Worm (Caenorhabditis elegans) whole organism, mixed stage, embryonic: ENCODE measurements around the gene F21C10.9.

Experiments used
- bed-3 ChIP-seq: fragments of 200-800 bp; sonication (Bioruptor generic); optimal IDR thresholded peaks from 3 replicates; lab custom pipeline; 2018; ENCODE audit warnings: mild to moderate bottlenecking, missing genetic modification characterization, moderate library complexity, missing compliant biosample characterization
- ces-1 ChIP-seq: fragments of 150-350 bp; optimal IDR thresholded peaks from 2 replicates; lab custom pipeline; 2014; ENCODE audit warnings: missing biosample characterization, missing genetic modification reagents, missing genetic modification characterization
- elt-1 ChIP-seq: sonication (generic microtip); optimal IDR thresholded peaks from 2 replicates; lab custom pipeline; 2017; ENCODE audit warnings: missing genetic modification characterization, mild to moderate bottlenecking, missing compliant biosample characterization, antibody characterized with exemption, moderate library complexity, borderline replicate concordance; ENCODE audit not compliant: insufficient read depth
- flh-1 ChIP-seq: fragments of 200-800 bp; sonication (Bioruptor generic); optimal IDR thresholded peaks from 2 replicates; lab custom pipeline; 2018; ENCODE audit warnings: mild to moderate bottlenecking, missing genetic modification characterization, moderate library complexity, missing compliant biosample characterization
- ham-2 ChIP-seq: fragments of 200-800 bp; sonication (Bioruptor generic); optimal IDR thresholded peaks from 2 replicates; lab custom pipeline; 2018; ENCODE audit warnings: mild to moderate bottlenecking, missing genetic modification characterization, missing compliant biosample characterization
- hlh-1 ChIP-seq: fragments of 150-350 bp; optimal IDR thresholded peaks from 2 replicates; lab custom pipeline; 2014; ENCODE audit warnings: missing biosample characterization, missing genetic modification reagents, missing genetic modification characterization
- nhr-12 ChIP-seq: fragments of 150-350 bp; optimal IDR thresholded peaks from 2 replicates; lab custom pipeline; 2014; ENCODE audit warnings: missing biosample characterization, missing genetic modification characterization
- nhr-28 ChIP-seq: fragments of 150-350 bp; optimal IDR thresholded peaks from 2 replicates; lab custom pipeline; 2014; ENCODE audit warnings: missing biosample characterization, missing genetic modification characterization
- nhr-76 ChIP-seq: sonication (generic microtip); optimal IDR thresholded peaks from 2 replicates; lab custom pipeline; 2017; ENCODE audit warnings: missing biosample characterization, missing genetic modification characterization
- snpc-4 ChIP-seq: fragments of 150-350 bp; optimal IDR thresholded peaks from 2 replicates; lab custom pipeline; 2014; ENCODE audit warnings: missing biosample characterization, missing genetic modification characterization
- unc-62 ChIP-seq: fragments of 150-350 bp; optimal IDR thresholded peaks from 2 replicates; lab custom pipeline; 2014; ENCODE audit warnings: missing biosample characterization, missing genetic modification reagents, missing genetic modification characterization
- ztf-11 ChIP-seq: fragments of 150-350 bp; optimal IDR thresholded peaks from 2 replicates; lab custom pipeline; 2014; ENCODE audit warnings: missing biosample characterization, missing genetic modification characterization

DNA sequence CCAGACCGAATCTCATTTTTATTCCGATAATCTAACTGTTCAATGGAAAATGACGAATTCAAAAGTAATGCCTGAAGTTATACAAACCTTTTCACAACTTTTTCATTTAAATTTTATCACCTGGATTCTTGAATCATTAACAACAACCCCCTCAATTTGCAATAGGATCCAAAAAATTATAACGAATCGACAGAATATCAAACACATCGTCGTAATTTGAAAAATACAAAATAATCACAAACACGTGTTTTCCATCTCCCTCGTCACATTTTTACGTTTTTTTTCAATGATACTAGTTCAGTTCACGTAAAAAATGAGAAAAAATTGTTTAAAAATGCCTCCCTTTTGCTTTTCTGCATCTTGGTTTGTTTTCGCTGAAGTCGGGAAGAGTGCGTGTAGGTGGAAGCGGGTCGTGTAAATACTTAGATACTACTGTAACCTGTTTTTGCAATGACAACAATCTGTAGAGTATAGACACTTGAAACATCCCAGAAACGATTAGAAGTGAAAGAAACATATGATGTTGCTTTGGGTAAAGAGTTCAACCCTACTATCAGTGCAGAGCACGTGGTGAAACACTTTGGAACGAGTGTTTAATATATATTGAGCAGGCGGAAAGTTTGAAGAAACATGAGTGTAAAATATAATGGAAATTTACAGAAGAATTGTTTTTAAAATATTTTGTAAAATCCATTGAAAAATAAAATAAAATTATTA, 25.0 kb downstream of the F21C10.9 start, which contains the start of gene oac-50:
- TF ChIP-seq nhr-12 (tag; lab: Kevin White, UChicago) (no peak), ces-1 (GFP tag; lab: Kevin White, UChicago) (no peak), flh-1 (no peak), elt-1 (tag; lab: Kevin White, UChicago) (no peak), snpc-4 (tag; lab: Kevin White, UChicago) (no peak), nhr-28 (tag; lab: Kevin White, UChicago) (no peak), nhr-76 (no peak), ham-2 (GFP tag; lab: Kevin White, UChicago) (no peak), unc-62 (GFP tag; lab: Kevin White, UChicago) (no peak), ztf-11 (tag; lab: Kevin White, UChicago) (no peak), bed-3 (GFP tag; lab: Kevin White, UChicago) (no peak), hlh-1 (no peak)
